Fruit fly (Drosophila melanogaster) whole organism: ENCODE data around the gene CG9717.

ENCODE experiments used
- CG8478 ChIP-seq: fragments of >200 bp; optimal IDR thresholded peaks from 2 replicates; lab custom pipeline; 2018; ENCODE audit warnings: inconsistent platforms
- Dll ChIP-seq: fragments of >200 bp; optimal IDR thresholded peaks from 2 replicates; lab custom pipeline; 2017
- EcR ChIP-seq, 2 experiments: fragments of >200 bp; optimal IDR thresholded peaks; 2 replicates each; lab custom pipeline; 2017; ENCODE audit warnings: missing biosample characterization in 2 of 2, missing genetic modification characterization in 2 of 2, missing genetic modification reagents in 2 of 2
- pan ChIP-seq: fragments of >200 bp; optimal IDR thresholded peaks from 2 replicates; lab custom pipeline; 2017
- psq ChIP-seq: fragments of >200 bp; optimal IDR thresholded peaks from 2 replicates; lab custom pipeline; 2017
- usp ChIP-seq: fragments of >200 bp; optimal IDR thresholded peaks from 2 replicates; lab custom pipeline; 2017; ENCODE audit warnings: missing biosample characterization, missing genetic modification characterization, mixed read lengths

Gene CG9717

DNA sequence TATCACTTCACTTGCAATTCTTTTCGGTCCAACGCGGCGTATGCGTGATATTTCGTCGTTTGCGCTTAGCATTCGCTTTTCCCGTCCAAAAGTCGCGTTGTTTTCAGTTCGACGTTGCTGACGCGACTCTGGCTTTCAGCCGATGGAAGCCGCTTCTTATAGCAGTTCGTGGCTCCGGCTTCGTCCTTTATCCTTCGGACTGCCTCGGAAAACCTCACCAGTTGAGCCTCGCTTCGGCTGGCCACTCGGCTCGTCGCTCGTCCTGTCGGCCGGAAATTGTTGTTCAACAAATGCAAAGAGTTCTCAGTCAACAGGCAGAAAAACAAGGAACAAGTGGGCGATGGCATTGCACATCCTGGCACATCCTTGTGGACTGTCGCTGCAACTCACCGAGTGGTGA is 27.0 kb downstream of the CG9717 start, which contains the start of gene CG34155:
TSS of gene CG34155 (minus strand) at position 130 of the 400 bp plus-strand sequence.
- TF ChIP-seq usp (GFP tag; lab: Kevin White, UChicago) (no peak), Dll (lab: Kevin White, UChicago) (no peak), EcR (GFP tag; optimal IDR thresholded peaks at IDR 0.05; lab: Kevin White, UChicago) (no peak), CG8478 (no peak), pan (lab: Kevin White, UChicago) (no peak), psq (lab: Kevin White, UChicago) (no peak)

DNA sequence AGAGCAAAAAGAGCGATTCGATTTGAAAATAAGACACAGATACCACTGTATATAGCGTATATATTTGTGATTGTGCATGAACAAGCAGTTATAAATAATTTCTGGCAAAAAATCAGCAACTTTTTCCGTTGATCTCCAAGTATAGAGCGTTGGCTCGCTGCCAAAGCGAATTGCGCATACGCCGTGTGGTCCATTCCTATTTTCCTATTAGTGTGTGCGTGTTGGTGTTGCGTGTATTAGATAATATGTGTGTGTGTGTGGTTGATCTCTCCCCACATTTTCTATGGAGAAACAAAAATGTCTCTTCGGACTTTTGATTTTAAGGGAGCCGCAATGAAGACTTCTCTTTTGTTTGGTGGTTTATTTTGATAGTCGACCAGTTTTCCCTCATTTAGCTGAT is 34.6 kb downstream of the CG9717 start:
- no peak for TF ChIP-seq usp (GFP tag; lab: Kevin White, UChicago)
- TF ChIP-seq psq (lab: Kevin White, UChicago), result no peak
- no peak for TF ChIP-seq CG8478
- no peak for TF ChIP-seq pan (lab: Kevin White, UChicago)
- no peak for TF ChIP-seq Dll (lab: Kevin White, UChicago)
- no peak for TF ChIP-seq EcR (GFP tag; optimal IDR thresholded peaks at IDR 0.05; lab: Kevin White, UChicago)

DNA sequence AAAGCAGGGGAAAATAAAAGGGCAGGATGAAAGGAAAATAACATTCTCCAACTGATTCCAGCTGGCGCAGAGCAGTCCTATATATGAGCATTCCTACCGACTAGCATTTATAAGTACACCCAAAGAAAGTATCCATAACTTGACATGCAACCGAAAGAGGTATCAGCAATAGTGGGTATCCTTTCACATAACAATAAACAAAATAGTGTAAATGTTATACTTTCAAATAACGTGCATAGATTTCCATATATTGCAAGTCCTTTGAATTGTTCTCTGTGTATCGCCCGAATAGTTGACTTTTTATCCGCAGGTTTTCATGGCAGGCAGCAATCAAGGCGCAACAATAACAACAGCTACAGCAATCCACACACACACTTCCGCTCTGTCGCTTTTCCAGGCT is 37.1 kb downstream of the CG9717 start:
- TF ChIP-seq Dll (lab: Kevin White, UChicago) (no peak), CG8478 (no peak), psq (lab: Kevin White, UChicago) (no peak)

DNA sequence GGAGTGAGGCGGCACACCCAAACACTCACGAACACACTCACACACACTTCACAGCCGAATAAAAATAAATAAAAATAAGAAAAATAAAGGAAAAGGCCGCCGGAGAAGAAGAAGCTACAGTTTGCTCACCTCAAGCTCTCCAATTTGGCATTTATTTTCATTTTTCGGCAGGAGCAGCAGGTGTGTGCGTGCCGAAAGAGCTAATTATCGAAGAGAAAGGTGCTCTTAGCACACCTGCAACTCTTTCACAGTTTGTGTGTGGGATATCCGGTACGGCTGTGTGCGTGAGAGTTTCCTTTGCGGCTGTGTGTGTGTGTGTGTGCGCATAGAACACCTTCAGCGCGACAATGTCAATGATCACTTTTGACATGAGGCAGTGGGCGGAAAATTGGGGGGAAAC is 42.1 kb downstream of the CG9717 start:
- TF ChIP-seq psq (lab: Kevin White, UChicago) (no peak), EcR (GFP tag; optimal IDR thresholded peaks at IDR 0.05; lab: Kevin White, UChicago) (no peak), pan (lab: Kevin White, UChicago) (no peak)

DNA sequence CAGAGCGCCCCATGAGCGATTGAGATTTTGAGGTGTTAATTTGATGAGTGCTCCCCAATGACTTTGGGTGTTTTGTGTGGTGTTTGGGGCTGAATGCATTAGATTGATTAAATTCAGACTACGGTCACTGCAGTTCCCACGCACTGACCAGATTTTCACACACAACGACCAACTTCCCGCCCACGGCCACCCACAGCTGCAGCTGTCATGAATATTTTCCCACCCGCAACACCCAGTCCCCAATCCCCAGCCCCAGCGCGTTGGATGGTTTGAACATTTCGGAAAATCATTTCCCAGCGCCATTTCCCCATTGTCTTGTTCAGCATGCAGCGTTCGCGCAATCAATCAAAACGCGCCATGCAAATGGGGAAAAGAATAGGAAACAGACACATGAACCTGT is 45.6 kb downstream of the CG9717 start:
- TF ChIP-seq Dll (lab: Kevin White, UChicago), result no peak
- TF ChIP-seq EcR (GFP tag; optimal IDR thresholded peaks at IDR 0.05; lab: Kevin White, UChicago), result no peak
- no peak for TF ChIP-seq pan (lab: Kevin White, UChicago)
- no peak for TF ChIP-seq psq (lab: Kevin White, UChicago)
- TF ChIP-seq usp (GFP tag; lab: Kevin White, UChicago), result no peak
- TF ChIP-seq CG8478, result no peak

DNA sequence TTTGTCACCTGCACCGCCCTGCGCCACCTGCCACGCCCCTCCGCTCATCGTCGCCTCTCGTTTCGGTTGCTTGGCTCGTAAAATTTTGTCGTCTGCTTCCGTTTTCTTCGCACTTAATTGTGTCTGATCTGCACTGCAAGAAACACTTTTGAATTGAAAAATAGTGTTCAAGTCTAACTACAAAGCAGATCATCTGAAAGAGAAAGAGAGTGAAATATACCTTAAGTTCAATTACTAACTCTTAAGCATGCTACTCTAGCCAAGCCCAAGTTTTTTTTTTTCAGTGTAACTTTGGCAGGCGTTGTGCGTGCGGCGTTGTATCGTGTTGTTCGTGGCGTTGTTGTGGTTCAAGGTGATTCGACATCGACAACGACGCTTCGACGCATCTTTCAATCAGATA is 46.9 kb downstream of the CG9717 start:
- TF ChIP-seq Dll (lab: Kevin White, UChicago) (no peak), psq (lab: Kevin White, UChicago) (no peak), usp (GFP tag; lab: Kevin White, UChicago) (no peak), CG8478 (no peak), EcR (GFP tag; optimal IDR thresholded peaks at IDR 0.05; lab: Kevin White, UChicago) (no peak), pan (lab: Kevin White, UChicago) (no peak)

DNA sequence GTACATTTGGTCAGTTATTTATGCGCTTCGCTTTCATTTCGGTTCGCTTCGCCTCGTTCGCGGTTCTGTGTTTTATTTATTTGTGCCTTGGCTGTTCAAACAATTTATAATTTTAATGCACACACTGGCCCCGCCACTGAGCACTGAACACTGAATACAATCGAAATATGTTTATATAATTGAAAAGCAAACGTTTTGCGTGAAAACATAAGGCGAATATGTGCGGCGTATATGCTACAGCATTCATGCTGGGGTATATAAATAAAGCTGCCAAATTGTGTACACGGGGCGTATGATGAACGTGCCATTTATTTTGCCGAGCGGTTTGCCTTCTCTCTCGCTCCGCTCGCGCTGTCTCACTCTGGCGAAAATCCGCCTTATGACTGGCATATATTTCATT is 50.2 kb downstream of the CG9717 start:
- TF ChIP-seq Dll (lab: Kevin White, UChicago) (no peak), pan (lab: Kevin White, UChicago) (no peak), psq (lab: Kevin White, UChicago) (no peak), usp (GFP tag; lab: Kevin White, UChicago) (no peak), CG8478 (no peak), EcR (GFP tag; optimal IDR thresholded peaks at IDR 0.05; lab: Kevin White, UChicago) (no peak)

DNA sequence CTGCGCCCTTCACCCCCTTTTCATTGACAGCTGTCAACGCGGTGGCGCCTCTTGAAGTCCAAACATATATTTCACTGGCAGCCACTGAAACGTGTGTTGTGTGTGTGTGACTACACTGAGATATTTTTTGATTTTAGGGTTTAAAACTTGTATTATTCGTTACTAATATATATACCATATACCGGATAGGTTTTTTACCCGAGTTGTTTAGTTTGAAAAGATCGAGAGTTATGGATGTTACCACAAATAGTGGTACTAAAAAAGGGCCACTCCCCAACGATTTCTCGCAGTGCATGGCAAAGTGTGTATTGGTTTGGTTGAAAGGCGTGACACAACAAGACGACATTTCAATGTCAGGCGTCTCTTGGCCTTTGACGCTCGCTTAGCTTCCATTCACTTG is 50.7 kb downstream of the CG9717 start:
- TF ChIP-seq CG8478, result no peak
- no peak for TF ChIP-seq usp (GFP tag; lab: Kevin White, UChicago)
- TF ChIP-seq EcR (GFP tag; optimal IDR thresholded peaks at IDR 0.05; lab: Kevin White, UChicago), result no peak
- TF ChIP-seq Dll (lab: Kevin White, UChicago), result no peak
- no peak for TF ChIP-seq psq (lab: Kevin White, UChicago)
- TF ChIP-seq pan (lab: Kevin White, UChicago), result no peak

DNA sequence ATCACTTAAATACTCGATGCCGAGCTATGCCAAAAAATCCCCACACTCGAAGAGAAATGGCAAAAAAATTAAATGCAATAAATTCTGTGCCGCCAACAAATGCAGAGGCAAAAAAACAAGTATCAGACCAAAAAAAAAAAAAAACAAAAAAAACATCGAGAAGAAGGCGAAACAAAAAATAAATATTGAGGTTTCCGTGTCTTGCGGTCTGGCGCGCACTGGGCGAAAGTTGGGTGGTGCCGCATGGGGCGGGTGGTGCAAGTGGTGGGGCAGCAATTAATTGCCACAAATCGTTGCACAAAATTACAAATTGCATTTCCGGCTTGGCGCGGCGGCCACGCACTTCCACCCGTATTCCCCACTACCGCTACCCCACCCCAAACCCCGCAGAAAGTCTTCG is 52.7 kb downstream of the CG9717 start:
- no peak for TF ChIP-seq Dll (lab: Kevin White, UChicago)
- TF ChIP-seq psq (lab: Kevin White, UChicago), result no peak
- TF ChIP-seq usp (GFP tag; lab: Kevin White, UChicago), result no peak
- TF ChIP-seq EcR (GFP tag; optimal IDR thresholded peaks at IDR 0.05; lab: Kevin White, UChicago), result no peak
- no peak for TF ChIP-seq pan (lab: Kevin White, UChicago)
- no peak for TF ChIP-seq CG8478
